Fruit fly (Drosophila melanogaster): Measurements from ENCODE around the gene CG33969.

DNA sequence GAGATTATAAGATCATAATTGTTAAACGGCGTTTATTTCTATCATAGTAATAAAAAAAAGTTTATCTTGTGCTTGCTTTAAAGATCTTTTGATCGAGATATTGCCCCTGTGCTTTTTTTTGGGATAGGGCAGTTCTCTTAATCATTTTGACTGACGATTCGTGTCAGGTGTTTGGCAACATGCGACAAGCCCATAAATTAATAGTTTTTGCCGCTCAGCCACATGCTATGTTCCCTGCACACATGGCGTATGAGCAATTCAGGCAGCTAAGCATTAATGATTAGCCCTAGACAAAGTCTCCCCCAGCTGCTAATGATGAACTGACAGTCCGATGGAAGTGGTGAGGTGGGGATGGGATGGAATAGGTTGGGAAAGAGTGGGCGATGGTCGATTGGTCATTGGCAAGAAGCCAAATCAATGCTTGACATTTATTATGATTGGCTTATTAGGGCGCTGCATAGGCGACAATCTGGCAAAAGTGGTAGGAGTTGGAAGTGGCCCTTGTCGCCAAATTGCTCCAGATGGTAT, 47.6 kb upstream of the CG33969 start:
- TF ChIP-seq CG12768 (GFP tag; optimal IDR thresholded peaks at IDR 0.05) (no peak), Crg-1 (GFP tag; optimal IDR thresholded peaks at IDR 0.05) (no peak), CG11617 (GFP tag; optimal IDR thresholded peaks at IDR 0.05) (no peak), CG7045 (GFP tag; optimal IDR thresholded peaks at IDR 0.05) (no peak), kay (GFP tag; ENCODE audit: borderline replicate concordance) (no peak), bab1 (GFP tag; optimal IDR thresholded peaks at IDR 0.05) (no peak), Clk (GFP tag; optimal IDR thresholded peaks at IDR 0.05) (no peak), Hr96 (GFP tag; optimal IDR thresholded peaks at IDR 0.05) (no peak), pad (GFP tag; optimal IDR thresholded peaks at IDR 0.05) (no peak), cic (GFP tag; optimal IDR thresholded peaks at IDR 0.05) (no peak), tj (GFP tag; optimal IDR thresholded peaks at IDR 0.05) (no peak), CG1620 (GFP tag; optimal IDR thresholded peaks at IDR 0.05) (no peak), toe (GFP tag; optimal IDR thresholded peaks at IDR 0.05) (no peak), CG33017 (tag; optimal IDR thresholded peaks at IDR 0.05) (no peak)
